Worm (Caenorhabditis elegans): ENCODE measurements around the gene cup-15.

The cup-15 gene

ce11 chrII:9333714-9334113 lies 19.1 kb upstream of the cup-15 start, which contains the start of gene scp-1:
Gene scp-1 (plus strand): TSS chrII:9334014.
- TF ChIP-seq rnt-1 (tag; optimal IDR thresholded peaks at IDR 0.05) (no peak), fkh-10 (GFP tag; optimal IDR thresholded peaks at IDR 0.05) (no peak), hlh-30 (tag; optimal IDR thresholded peaks at IDR 0.05; ENCODE audit: insufficient read depth) (no peak), pha-2 (tag; optimal IDR thresholded peaks at IDR 0.05) (no peak), sox-4 (tag; optimal IDR thresholded peaks at IDR 0.05) (no peak), ceh-30 (tag; optimal IDR thresholded peaks at IDR 0.05) (no peak), hlh-8 (tag; optimal IDR thresholded peaks at IDR 0.05) (no peak)

DNA sequence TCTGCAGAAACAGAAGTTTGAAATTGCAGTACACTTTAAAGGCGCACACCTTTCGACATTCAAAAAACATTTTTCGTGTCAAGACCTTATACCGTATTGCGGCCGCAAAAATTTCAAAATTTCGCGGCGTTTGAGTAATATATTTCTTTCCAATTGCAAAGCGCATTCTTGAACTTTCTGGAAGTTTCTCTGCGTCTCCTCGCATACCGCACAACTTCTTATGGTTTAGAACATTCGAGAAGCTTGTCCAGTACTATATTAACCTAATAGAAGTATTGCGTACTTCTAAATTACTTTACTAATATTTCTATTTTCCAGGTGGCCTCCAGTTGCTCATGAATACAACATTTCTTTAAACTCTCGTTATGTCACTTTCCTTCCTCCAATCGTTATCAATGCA lies 16.1 kb upstream of the cup-15 start:
- TF ChIP-seq fax-1 (tag; optimal IDR thresholded peaks at IDR 0.05) (no peak), lim-6 (tag; optimal IDR thresholded peaks at IDR 0.05) (no peak), ets-4 (tag; optimal IDR thresholded peaks at IDR 0.05) (no peak), ceh-19 (GFP tag; optimal IDR thresholded peaks at IDR 0.05) (no peak), nhr-232 (tag; optimal IDR thresholded peaks at IDR 0.05) (no peak), unc-3 (GFP tag; conservative IDR thresholded peaks at IDR 0.05) (no peak), unc-3 (tag; optimal IDR thresholded peaks at IDR 0.05) (no peak), odd-2 (tag; optimal IDR thresholded peaks at IDR 0.05) (no peak), sox-4 (tag; optimal IDR thresholded peaks at IDR 0.05) (no peak), ama-1 (optimal IDR thresholded peaks at IDR 0.05) (no peak), sdc-2 (tag; optimal IDR thresholded peaks at IDR 0.05) (no peak)

DNA sequence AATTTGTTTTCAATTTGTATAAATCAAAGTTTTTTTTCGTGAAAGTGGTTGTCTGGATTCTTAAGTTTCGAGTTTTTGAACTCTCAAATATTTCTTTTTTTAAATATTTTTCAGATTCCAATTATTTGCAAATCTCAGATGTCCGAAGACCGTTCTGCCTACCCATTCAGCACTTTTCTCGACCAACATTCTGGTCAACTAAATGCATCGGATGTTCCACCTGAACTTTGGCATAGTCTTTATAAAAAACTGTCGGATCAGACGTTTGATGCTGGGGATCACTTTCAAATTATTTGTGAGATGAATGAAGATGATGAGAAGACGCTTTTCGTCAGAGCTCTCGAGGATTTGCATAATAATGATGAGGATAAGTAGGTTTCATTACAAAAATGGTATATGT lies 13.9 kb upstream of the cup-15 start, which contains the start of gene ttll-12:
Gene ttll-12 (plus strand): TSS at position 139 of the 400 bp plus-strand sequence.
- TF ChIP-seq ceh-2 (tag; optimal IDR thresholded peaks at IDR 0.05) (no peak), C08G9.2 (tag; optimal IDR thresholded peaks at IDR 0.05) (no peak), hlh-15 (tag; optimal IDR thresholded peaks at IDR 0.05) (no peak), sox-4 (tag; optimal IDR thresholded peaks at IDR 0.05) (no peak), tbx-2 (tag; optimal IDR thresholded peaks at IDR 0.05) (no peak), unc-42 (tag; optimal IDR thresholded peaks at IDR 0.05) (no peak)

ce11 chrII:9343955-9344354 lies 8.8 kb upstream of the cup-15 start:
- TF ChIP-seq F13H6.1 (tag; optimal IDR thresholded peaks at IDR 0.05) (no peak), pha-2 (tag; optimal IDR thresholded peaks at IDR 0.05) (no peak), dmd-4 (tag; optimal IDR thresholded peaks at IDR 0.05; ENCODE audit: borderline replicate concordance) (no peak), K02D7.2 (tag; optimal IDR thresholded peaks at IDR 0.05) (no peak), hlh-30 (tag; optimal IDR thresholded peaks at IDR 0.05; ENCODE audit: insufficient read depth) (no peak), C38D4.7 (GFP tag; optimal IDR thresholded peaks at IDR 0.05) (no peak), unc-3 (GFP tag; conservative IDR thresholded peaks at IDR 0.05) (no peak), unc-3 (tag; optimal IDR thresholded peaks at IDR 0.05) (no peak)

DNA sequence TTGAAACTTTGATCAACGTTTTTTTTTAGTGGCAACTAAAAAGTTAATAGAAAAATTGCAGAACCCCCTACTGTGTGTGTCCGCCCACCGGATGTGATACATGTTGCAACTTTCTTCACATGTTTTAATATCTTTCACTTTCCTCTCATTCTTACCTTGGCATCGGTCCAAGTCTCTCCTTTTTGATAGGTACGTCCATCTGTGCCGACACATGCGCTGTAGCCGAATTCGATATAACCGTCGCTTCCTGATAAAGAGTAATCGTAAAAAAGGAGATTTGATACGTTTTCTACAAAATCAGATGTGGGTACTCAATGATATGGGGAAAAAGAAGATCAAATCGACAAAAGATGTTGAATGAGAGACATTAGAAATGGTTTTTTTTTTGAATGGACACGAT lies 7.7 kb upstream of the cup-15 start:
- no peak for TF ChIP-seq rnt-1 (tag; optimal IDR thresholded peaks at IDR 0.05)
- no peak for TF ChIP-seq fkh-6 (tag; optimal IDR thresholded peaks at IDR 0.05)
- no peak for TF ChIP-seq ets-4 (tag; optimal IDR thresholded peaks at IDR 0.05)
- TF ChIP-seq pqm-1 (tag; optimal IDR thresholded peaks at IDR 0.05) = no peak
- no peak for TF ChIP-seq zip-5 (tag; optimal IDR thresholded peaks at IDR 0.05)
- no peak for TF ChIP-seq hlh-30 (tag; optimal IDR thresholded peaks at IDR 0.05; ENCODE audit: insufficient read depth)
- TF ChIP-seq hlh-8 (tag; optimal IDR thresholded peaks at IDR 0.05) = no peak
- TF ChIP-seq eyg-1 (tag; optimal IDR thresholded peaks at IDR 0.05) = no peak
- no peak for TF ChIP-seq fax-1 (tag; optimal IDR thresholded peaks at IDR 0.05)
- no peak for TF ChIP-seq ceh-6 (GFP tag; optimal IDR thresholded peaks at IDR 0.05)
- no peak for TF ChIP-seq hlh-13 (GFP tag; optimal IDR thresholded peaks at IDR 0.05)
- no peak for TF ChIP-seq pha-2 (tag; optimal IDR thresholded peaks at IDR 0.05)
- no peak for TF ChIP-seq sox-2 (GFP tag; IDR thresholded peaks at IDR 0.05)
- no peak for TF ChIP-seq pros-1 (tag; optimal IDR thresholded peaks at IDR 0.05)
- TF ChIP-seq K09A11.1 (tag; optimal IDR thresholded peaks at IDR 0.05; ENCODE audit: insufficient read depth) = no peak
- TF ChIP-seq pat-9 (tag; optimal IDR thresholded peaks at IDR 0.05) = no peak
- TF ChIP-seq tbx-2 (tag; optimal IDR thresholded peaks at IDR 0.05) = no peak

Data from whole organism, late embryonic.